Fruit fly (Drosophila melanogaster) whole organism: ENCODE results near the gene CG34299.

ENCODE experiments used
- CG8478 ChIP-seq: fragments of >200 bp; optimal IDR thresholded peaks from 2 replicates; lab custom pipeline; 2018; ENCODE audit warnings: inconsistent platforms
- Dll ChIP-seq: fragments of >200 bp; optimal IDR thresholded peaks from 2 replicates; lab custom pipeline; 2017
- EcR ChIP-seq, 2 experiments: fragments of >200 bp; optimal IDR thresholded peaks; 2 replicates each; lab custom pipeline; 2017; ENCODE audit warnings: missing biosample characterization in 2 of 2, missing genetic modification characterization in 2 of 2, missing genetic modification reagents in 2 of 2
- pan ChIP-seq: fragments of >200 bp; optimal IDR thresholded peaks from 2 replicates; lab custom pipeline; 2017
- psq ChIP-seq: fragments of >200 bp; optimal IDR thresholded peaks from 2 replicates; lab custom pipeline; 2017
- usp ChIP-seq: fragments of >200 bp; optimal IDR thresholded peaks from 2 replicates; lab custom pipeline; 2017; ENCODE audit warnings: missing biosample characterization, missing genetic modification characterization, mixed read lengths

dm6 chr3R:30280312-30280711 is 30.9 kb downstream of the CG34299 start:
- TF ChIP-seq EcR (GFP tag; optimal IDR thresholded peaks at IDR 0.05; lab: Kevin White, UChicago), result no peak
- TF ChIP-seq usp (GFP tag; lab: Kevin White, UChicago), result no peak
- TF ChIP-seq CG8478 (lab: Kevin White, UChicago), result no peak
- no peak for TF ChIP-seq pan (lab: Kevin White, UChicago)
- no peak for TF ChIP-seq psq (lab: Kevin White, UChicago)
- TF ChIP-seq Dll, result no peak
